Fruit fly (Drosophila melanogaster): ENCODE results near the gene CG7330.

The CG7330 gene

DNA sequence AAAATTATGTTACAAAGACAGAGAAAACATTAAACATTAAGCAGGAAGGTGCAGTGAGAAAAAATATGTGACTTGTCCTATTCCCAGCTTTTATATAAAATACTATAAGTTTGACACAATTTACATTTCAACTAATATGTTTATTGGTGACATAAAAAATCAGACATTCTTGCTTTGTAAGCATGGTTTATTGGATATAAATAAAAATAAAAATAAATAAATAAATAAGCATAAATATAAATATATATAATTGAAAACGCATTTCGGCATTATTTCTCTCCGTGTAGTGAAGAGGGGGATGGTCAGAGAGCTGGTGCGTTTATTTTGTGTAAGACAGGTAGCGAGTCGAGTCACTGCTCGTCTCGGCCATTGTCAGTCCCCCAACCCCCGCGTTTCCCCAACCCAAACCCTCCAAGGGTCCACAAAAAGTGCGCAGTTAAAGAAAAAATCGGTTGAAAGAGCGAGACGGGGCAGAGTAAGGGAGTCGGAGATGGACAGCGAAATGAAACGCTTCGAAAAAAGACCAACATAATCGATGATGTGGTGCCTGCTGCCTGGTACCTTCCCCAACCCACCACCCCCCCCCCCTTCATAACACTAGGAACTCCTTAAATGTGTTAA lies 44.2 kb downstream of the CG7330 start (continued):
- TF ChIP-seq danr (GFP tag; IDR thresholded peaks at IDR 0.05) (peak; percentile 32; the same call in 1 of the 2 replicates), amos (GFP tag; IDR thresholded peaks at IDR 0.05; ENCODE audit: partially characterized antibody) (no peak), CG43689 (GFP tag; IDR thresholded peaks at IDR 0.05) (no peak), CG6791 (GFP tag; IDR thresholded peaks at IDR 0.05; ENCODE audit: partially characterized antibody) (no peak), vfl (GFP tag; optimal IDR thresholded peaks at IDR 0.05) (no peak), CG14860 (GFP tag; IDR thresholded peaks at IDR 0.05; ENCODE audit: partially characterized antibody) (no peak), CG3726 (GFP tag; IDR thresholded peaks at IDR 0.05) (0 out of 3 replicates have a peak, but pooled peaks have one; percentile 43), Six4 (GFP tag; optimal IDR thresholded peaks at IDR 0.05) (peak; percentile 69), esg (GFP tag; conservative IDR thresholded peaks at IDR 0.05) (peak; percentile 54), CG15601 (tag; optimal IDR thresholded peaks at IDR 0.05) (peak; percentile 86), HmgD (GFP tag; optimal IDR thresholded peaks at IDR 0.05) (no peak), CG5245 (GFP tag; optimal IDR thresholded peaks at IDR 0.05) (peak; percentile 13), CG2712 (tag; optimal IDR thresholded peaks at IDR 0.05) (peak; percentile 97), CG6689 (GFP tag; IDR thresholded peaks at IDR 0.05) (peak; percentile 83), her (GFP tag; optimal IDR thresholded peaks at IDR 0.05) (no peak), CG1832 (GFP tag; optimal IDR thresholded peaks at IDR 0.05) (peak; percentile 3), Dref (GFP tag; IDR thresholded peaks at IDR 0.05) (no peak), Max (GFP tag; optimal IDR thresholded peaks at IDR 0.05) (peak; percentile 36), CG17802 (tag; optimal IDR thresholded peaks at IDR 0.05) (peak; percentile 29), zfh2 (GFP tag; optimal IDR thresholded peaks at IDR 0.05) (no peak), Lpt (GFP tag; optimal IDR thresholded peaks at IDR 0.05) (no peak), Antp (GFP tag; optimal IDR thresholded peaks at IDR 0.05) (no peak), Ssrp (tag; optimal IDR thresholded peaks at IDR 0.05) (peak; percentile 90), CG31365 (tag; optimal IDR thresholded peaks at IDR 0.05) (no peak), C15 (GFP tag; IDR thresholded peaks at IDR 0.05) (no peak), Drgx (GFP tag; IDR thresholded peaks at IDR 0.05) (no peak), CG3163 (GFP tag; optimal IDR thresholded peaks at IDR 0.05) (no peak), CG4854 (GFP tag; optimal IDR thresholded peaks at IDR 0.05) (no peak), Doc3 (GFP tag; IDR thresholded peaks at IDR 0.05; ENCODE audit: partially characterized antibody) (no peak), CG4707 (GFP tag; optimal IDR thresholded peaks at IDR 0.05) (no peak), Gsc (GFP tag; IDR thresholded peaks at IDR 0.05) (no peak; the same call in 1 of the 2 replicates), al (GFP tag; IDR thresholded peaks at IDR 0.05) (peak; percentile 62), Opbp (GFP tag; IDR thresholded peaks at IDR 0.05; ENCODE audit: partially characterized antibody) (no peak), ab (GFP tag; optimal IDR thresholded peaks at IDR 0.05) (no peak), en (GFP tag; optimal IDR thresholded peaks at IDR 0.05) (no peak), usp (GFP tag; optimal IDR thresholded peaks at IDR 0.05) (no peak), CG13123 (GFP tag; optimal IDR thresholded peaks at IDR 0.05) (peak; percentile 22), CG32532 (GFP tag; IDR thresholded peaks at IDR 0.05) (peak; percentile 60; the same call in 1 of the 2 replicates), abd-A (tag; optimal IDR thresholded peaks at IDR 0.05) (no peak), Side (GFP tag; optimal IDR thresholded peaks at IDR 0.05) (no peak), CG7786 (GFP tag; optimal IDR thresholded peaks at IDR 0.05) (no peak), CG2129 (GFP tag; IDR thresholded peaks at IDR 0.05; ENCODE audit: partially characterized antibody) (no peak), ind (GFP tag; optimal IDR thresholded peaks at IDR 0.05) (peak; percentile 58), D19A (tag; optimal IDR thresholded peaks at IDR 0.05) (peak; percentile 87), gsb-n (tag; optimal IDR thresholded peaks at IDR 0.05) (peak; percentile 86), CG13296 (GFP tag; optimal IDR thresholded peaks at IDR 0.05) (peak; percentile 47), ham (GFP tag; IDR thresholded peaks at IDR 0.05) (no peak), Mad (GFP tag; optimal IDR thresholded peaks at IDR 0.05) (no peak), CG7745 (tag; optimal IDR thresholded peaks at IDR 0.05) (peak; percentile 25), PHDP (tag; optimal IDR thresholded peaks at IDR 0.05) (peak; percentile 79), Dip2 (GFP tag; IDR thresholded peaks at IDR 0.05) (no peak)

Data from whole organism, embryonic.